Worm (Caenorhabditis elegans) whole organism, L1 larva: ENCODE measurements around the gene B0228.8.

Experiments
- C04F5.9 ChIP-seq: sonication (generic microtip); optimal IDR thresholded peaks from 2 replicates; lab custom pipeline; 2016; ENCODE audit warnings: missing genetic modification characterization, missing compliant biosample characterization
- Y116A8C.19 ChIP-seq: sonication (generic microtip); optimal IDR thresholded peaks from 2 replicates; lab custom pipeline; 2016; ENCODE audit warnings: missing compliant biosample characterization, missing genetic modification characterization, borderline replicate concordance
- aha-1 ChIP-seq: fragments of 150-350 bp; optimal IDR thresholded peaks from 2 replicates; lab custom pipeline; 2014; ENCODE audit warnings: missing biosample characterization, missing genetic modification characterization
- ama-1 ChIP-seq: fragments of 150-350 bp; optimal IDR thresholded peaks from 2 replicates; lab custom pipeline; 2014
- blmp-1 ChIP-seq: fragments of 150-350 bp; optimal IDR thresholded peaks from 2 replicates; lab custom pipeline; 2014; ENCODE audit warnings: missing biosample characterization, missing genetic modification characterization
- ceh-82 ChIP-seq, 3 experiments: fragments of 150-350 bp in 1 of 3; sonication (generic microtip) in 2 of 3; optimal IDR thresholded peaks; 2 replicates each; lab custom pipeline; 2014 to 2017; ENCODE audit warnings: missing biosample characterization in 3 of 3, missing genetic modification characterization in 3 of 3
- dpl-1 ChIP-seq, 3 experiments: fragments of 150-350 bp in 2 of 3; sonication (generic microtip) in 1 of 3; optimal IDR thresholded peaks; 2 replicates each; lab custom pipeline; 2014 to 2017; ENCODE audit warnings: missing biosample characterization in 3 of 3, missing genetic modification characterization in 3 of 3, missing genetic modification reagents in 3 of 3
- efl-1 ChIP-seq, 4 experiments: fragments of 150-350 bp; optimal IDR thresholded peaks in 3 of 4; peaks in 1 of 4; 1 replicate in 1 of 4; 2 replicates in 3 of 4; lab custom pipeline; 2014; ENCODE audit warnings: missing biosample characterization in 2 of 4, missing genetic modification characterization in 2 of 4, missing genetic modification reagents in 2 of 4
- egl-13 ChIP-seq: sonication (generic microtip); optimal IDR thresholded peaks from 2 replicates; lab custom pipeline; 2016; ENCODE audit warnings: missing genotype, missing genetic modification reagents, missing genetic modification characterization, missing compliant biosample characterization
- egl-27 ChIP-seq, 2 experiments: fragments of 150-350 bp in 1 of 2; sonication (generic microtip); optimal IDR thresholded peaks; 3 replicates each; lab custom pipeline; 2017 to 2018; ENCODE audit warnings: missing biosample characterization in 2 of 2, missing genetic modification characterization in 2 of 2, missing genetic modification reagents in 2 of 2
- elt-2 ChIP-seq: sonication (generic microtip); optimal IDR thresholded peaks from 2 replicates; lab custom pipeline; 2016; ENCODE audit warnings: missing genetic modification characterization, mild to moderate bottlenecking, inconsistent platforms, missing compliant biosample characterization, missing genetic modification reagents
- fos-1 ChIP-seq: fragments of 150-350 bp; optimal IDR thresholded peaks from 2 replicates; lab custom pipeline; 2014; ENCODE audit warnings: missing biosample characterization, missing genetic modification characterization
- grh-1 ChIP-seq: fragments of 200-800 bp; sonication (Bioruptor generic); IDR thresholded peaks from 2 replicates; pipeline ENCODE4 v1.3.6; 2022; ENCODE audit warnings: missing genetic modification reagents, missing genetic modification characterization, missing compliant biosample characterization
- lin-35 ChIP-seq, 2 experiments: fragments of 150-350 bp; optimal IDR thresholded peaks; 2 replicates each; lab custom pipeline; 2014; ENCODE audit warnings: missing biosample characterization in 2 of 2, missing genetic modification characterization in 2 of 2, missing genetic modification reagents in 2 of 2
- lin-39 ChIP-seq: fragments of 150-350 bp; optimal IDR thresholded peaks from 2 replicates; lab custom pipeline; 2014; ENCODE audit warnings: missing biosample characterization, missing genetic modification reagents, missing genetic modification characterization
- lsy-2 ChIP-seq, 2 experiments: fragments of 150-350 bp; optimal IDR thresholded peaks; 2 replicates each; lab custom pipeline; 2014; ENCODE audit warnings: missing biosample characterization in 2 of 2, missing genetic modification characterization in 2 of 2
- mab-9 ChIP-seq: fragments of 200-800 bp; sonication (Bioruptor generic); IDR thresholded peaks from 2 replicates; pipeline ENCODE4 v1.3.6; 2022; ENCODE audit warnings: missing genetic modification reagents, missing genetic modification characterization, missing compliant biosample characterization
- mef-2 ChIP-seq: fragments of 150-350 bp; optimal IDR thresholded peaks from 2 replicates; lab custom pipeline; 2014; ENCODE audit warnings: missing biosample characterization, missing genetic modification characterization
- nhr-11 ChIP-seq: fragments of 150-350 bp; optimal IDR thresholded peaks from 2 replicates; lab custom pipeline; 2014; ENCODE audit warnings: missing biosample characterization, missing genetic modification characterization
- nhr-20 ChIP-seq: sonication (generic microtip); optimal IDR thresholded peaks from 2 replicates; lab custom pipeline; 2016; ENCODE audit warnings: mild to moderate bottlenecking, missing genetic modification characterization, missing compliant biosample characterization
- nhr-28 ChIP-seq: fragments of 150-350 bp; optimal IDR thresholded peaks from 2 replicates; lab custom pipeline; 2014; ENCODE audit warnings: missing biosample characterization, missing genetic modification characterization
- nhr-47 ChIP-seq: sonication (generic microtip); optimal IDR thresholded peaks from 2 replicates; lab custom pipeline; 2016; ENCODE audit warnings: mild to moderate bottlenecking, missing genetic modification characterization, moderate library complexity, missing compliant biosample characterization
- nhr-85 ChIP-seq: sonication (generic microtip); peaks from one replicate; lab custom pipeline; 2016; ENCODE audit warnings: missing genetic modification characterization, inconsistent platforms, missing compliant biosample characterization
- nhr-90 ChIP-seq: sonication (generic microtip); optimal IDR thresholded peaks from 2 replicates; lab custom pipeline; 2016; ENCODE audit warnings: mild to moderate bottlenecking, missing genetic modification characterization, missing compliant biosample characterization; ENCODE audit not compliant: poor library complexity
- pag-3 ChIP-seq: sonication (generic microtip); optimal IDR thresholded peaks from 2 replicates; lab custom pipeline; 2017; ENCODE audit warnings: missing genetic modification characterization, mild to moderate bottlenecking, missing compliant biosample characterization, antibody characterized with exemption, borderline replicate concordance; ENCODE audit not compliant: insufficient read depth
- pqm-1 ChIP-seq: sonication (generic microtip); optimal IDR thresholded peaks from 3 replicates; lab custom pipeline; 2017; ENCODE audit warnings: missing biosample characterization, missing genetic modification characterization
- rnt-1 ChIP-seq: sonication (generic microtip); optimal IDR thresholded peaks from 2 replicates; lab custom pipeline; 2016; ENCODE audit warnings: mild to moderate bottlenecking, missing genetic modification characterization, moderate library complexity, missing compliant biosample characterization
- skn-1 ChIP-seq: fragments of 150-350 bp; optimal IDR thresholded peaks from 2 replicates; lab custom pipeline; 2014; ENCODE audit warnings: missing biosample characterization, missing genetic modification characterization
- snpc-4 ChIP-seq: fragments of 150-350 bp; optimal IDR thresholded peaks from 2 replicates; lab custom pipeline; 2014; ENCODE audit warnings: missing biosample characterization, missing genetic modification characterization
- sptf-1 ChIP-seq: fragments of 150-350 bp; optimal IDR thresholded peaks from 2 replicates; lab custom pipeline; 2014; ENCODE audit warnings: missing biosample characterization, missing genetic modification characterization
- tbx-2 ChIP-seq: sonication (generic microtip); optimal IDR thresholded peaks from 2 replicates; lab custom pipeline; 2016; ENCODE audit warnings: missing genetic modification characterization, missing compliant biosample characterization
- unc-130 ChIP-seq: fragments of 150-350 bp; optimal IDR thresholded peaks from 2 replicates; lab custom pipeline; 2017; ENCODE audit warnings: missing biosample characterization, missing genetic modification characterization, inconsistent platforms
- unc-62 ChIP-seq: fragments of 150-350 bp; optimal IDR thresholded peaks from 2 replicates; lab custom pipeline; 2014; ENCODE audit warnings: missing biosample characterization, missing genetic modification reagents, missing genetic modification characterization
- vab-15 ChIP-seq: sonication (generic microtip); optimal IDR thresholded peaks from 2 replicates; lab custom pipeline; 2017; ENCODE audit warnings: missing genotype, mild to moderate bottlenecking, missing genetic modification characterization, missing compliant biosample characterization
- zip-4 ChIP-seq: fragments of 200-800 bp; sonication (Bioruptor generic); optimal IDR thresholded peaks from 2 replicates; lab custom pipeline; 2018; ENCODE audit warnings: mild to moderate bottlenecking, missing genetic modification characterization, moderate library complexity, missing compliant biosample characterization
- ztf-11 ChIP-seq, 2 experiments: sonication (generic microtip); optimal IDR thresholded peaks; 2 replicates each; lab custom pipeline; 2016 to 2017; ENCODE audit warnings: missing genetic modification characterization in 2 of 2, missing biosample characterization in 1 of 2, missing compliant biosample characterization in 1 of 2

Gene B0228.8

ce11 chrII:7776715-7777114, 15.4 kb upstream of the B0228.8 start (continued):
- no peak for TF ChIP-seq mef-2 (tag; lab: Kevin White, UChicago)
- no peak for TF ChIP-seq nhr-47 (tag; lab: Kevin White, UChicago)
- TF ChIP-seq skn-1, result no peak
- TF ChIP-seq egl-13, result no peak
- TF ChIP-seq mab-9, result no peak
- no peak for TF ChIP-seq unc-62 (GFP tag; lab: Kevin White, UChicago)
- no peak for TF ChIP-seq lsy-2 (tag; optimal IDR thresholded peaks at IDR 0.05; lab: Kevin White, UChicago)
- TF ChIP-seq pqm-1 (tag; lab: Kevin White, UChicago), result peak; percentile 29
- no peak for TF ChIP-seq egl-27 (tag; optimal IDR thresholded peaks at IDR 0.05; lab: Kevin White, UChicago)
- 0 out of 2 replicates have a peak, but pooled peaks have one; percentile 15 for TF ChIP-seq grh-1
- TF ChIP-seq lin-39 (tag; lab: Kevin White, UChicago), result no peak
- TF ChIP-seq nhr-20 (tag; lab: Kevin White, UChicago), result peak; percentile 16
- no peak for TF ChIP-seq lin-35 (GFP tag; optimal IDR thresholded peaks at IDR 0.05; lab: Kevin White, UChicago)
- peak; percentile 34 for TF ChIP-seq blmp-1
- no peak for TF ChIP-seq ztf-11 (tag; optimal IDR thresholded peaks at IDR 0.05; lab: Kevin White, UChicago)
- TF ChIP-seq nhr-28 (tag; lab: Kevin White, UChicago), result no peak
- no peak for TF ChIP-seq nhr-11 (tag; lab: Kevin White, UChicago)

ce11 chrII:7776232-7776631, 14.9 kb upstream of the B0228.8 start:
- TF ChIP-seq nhr-47 (tag; lab: Kevin White, UChicago) (no peak), elt-2 (no peak), sptf-1 (tag; lab: Kevin White, UChicago) (no peak), Y116A8C.19 (tag; lab: Kevin White, UChicago) (no peak), efl-1 (optimal IDR thresholded peaks at IDR 0.05; lab: Kevin White, UChicago) (no peak), efl-1 (GFP tag; optimal IDR thresholded peaks at IDR 0.05 in 1 of 2; lab: Kevin White, UChicago) (peak in 1 of 2 experiments; percentile 39), C04F5.9 (tag; lab: Kevin White, UChicago) (no peak), unc-130 (tag; lab: Kevin White, UChicago) (no peak), nhr-85 (peak; percentile 70), skn-1 (no peak), blmp-1 (peak; percentile 38), zip-4 (GFP tag; lab: Kevin White, UChicago) (no peak), ceh-82 (tag; optimal IDR thresholded peaks at IDR 0.05; lab: Kevin White, UChicago) (no peak), pag-3 (tag; lab: Kevin White, UChicago) (no peak)

DNA sequence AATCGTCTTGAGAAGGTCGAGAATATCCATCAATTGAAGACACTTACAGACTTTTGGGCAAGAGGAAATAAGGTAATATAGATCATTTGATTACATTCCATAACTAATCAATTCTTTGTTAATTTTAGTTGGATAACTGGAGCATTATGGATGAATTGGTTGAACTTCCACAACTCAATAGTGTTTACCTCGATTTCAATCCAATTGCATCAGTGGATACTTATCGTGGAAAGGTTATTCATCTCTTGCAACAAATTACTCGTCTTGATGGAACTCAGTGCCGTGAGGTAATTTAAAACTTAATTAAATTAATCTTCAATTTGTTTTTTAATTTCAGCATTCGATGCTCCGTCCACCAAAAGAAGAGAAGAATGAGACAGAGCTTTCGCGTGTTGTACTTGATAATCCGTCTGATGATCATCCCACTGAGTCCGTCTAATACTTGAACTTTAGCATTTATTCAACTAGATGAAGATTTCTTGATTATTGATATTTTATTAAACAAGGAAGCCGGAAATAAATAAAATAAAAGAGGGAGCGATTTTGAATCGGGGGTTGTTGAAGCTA, 12.2 kb upstream of the B0228.8 start:
- no peak for TF ChIP-seq tbx-2
- TF ChIP-seq snpc-4 (tag; lab: Kevin White, UChicago), result no peak
- TF ChIP-seq fos-1 (tag; lab: Kevin White, UChicago), result no peak
- TF ChIP-seq dpl-1 (GFP tag; optimal IDR thresholded peaks at IDR 0.05; lab: Kevin White, UChicago), result no peak
- no peak for TF ChIP-seq aha-1 (tag; lab: Kevin White, UChicago)
- TF ChIP-seq blmp-1, result peak; percentile 0
- TF ChIP-seq nhr-47 (tag; lab: Kevin White, UChicago), result peak; percentile 24
- no peak for TF ChIP-seq ama-1 (lab: Kevin White, UChicago)
- no peak for TF ChIP-seq lin-35 (GFP tag; optimal IDR thresholded peaks at IDR 0.05; lab: Kevin White, UChicago)
- no peak for TF ChIP-seq ceh-82 (tag; optimal IDR thresholded peaks at IDR 0.05; lab: Kevin White, UChicago)
- TF ChIP-seq vab-15, result no peak
- peak; percentile 40 for TF ChIP-seq nhr-90 (tag; lab: Kevin White, UChicago)
- no peak for TF ChIP-seq ztf-11 (tag; optimal IDR thresholded peaks at IDR 0.05; lab: Kevin White, UChicago)
- no peak for TF ChIP-seq rnt-1
- no peak for TF ChIP-seq unc-130 (tag; lab: Kevin White, UChicago)
